Fruit fly (Drosophila melanogaster): ENCODE results near the gene Ubi-p63E.
A peak's percentile ranks its signal among the peaks of the same experiment; 100 is the strongest.

DNA sequence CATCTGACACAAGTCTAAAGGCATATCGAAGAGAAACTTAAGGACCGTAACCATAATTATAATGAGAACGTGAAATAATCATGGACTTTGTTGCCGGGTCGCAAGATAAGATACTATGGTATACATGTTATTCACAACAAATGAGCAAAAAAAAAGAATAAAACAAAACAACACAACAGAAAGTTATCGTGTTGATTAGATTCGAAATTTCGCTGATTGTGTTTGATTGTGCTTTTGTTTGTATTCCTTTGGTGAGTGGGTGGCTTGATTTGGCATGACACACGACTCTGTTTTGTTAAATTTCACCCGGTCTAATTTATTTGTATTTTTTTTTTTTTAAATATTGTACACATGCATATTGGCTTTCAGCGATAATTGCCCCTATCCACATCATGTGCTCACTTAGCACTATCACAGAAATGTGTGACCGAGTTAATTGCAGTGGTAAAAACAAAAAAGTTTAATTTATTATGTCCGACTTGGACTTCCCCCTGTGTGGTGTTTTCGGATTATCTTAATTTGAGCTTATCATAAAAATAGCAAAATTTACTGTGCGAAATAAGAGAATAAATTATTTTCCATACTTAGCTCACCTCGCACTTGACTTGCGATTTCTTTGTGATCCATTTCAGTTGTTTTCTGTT, 20.8 kb upstream of the Ubi-p63E start:
- TF ChIP-seq Clk (GFP tag; optimal IDR thresholded peaks at IDR 0.05) (no peak), cnc (optimal IDR thresholded peaks at IDR 0.05) (no peak), CG7045 (GFP tag; optimal IDR thresholded peaks at IDR 0.05) (no peak), pad (GFP tag; optimal IDR thresholded peaks at IDR 0.05) (no peak), CG1620 (GFP tag; optimal IDR thresholded peaks at IDR 0.05) (no peak), CG12768 (GFP tag; optimal IDR thresholded peaks at IDR 0.05) (peak; percentile 46), CG33017 (tag; optimal IDR thresholded peaks at IDR 0.05) (no peak), ovo (GFP tag; optimal IDR thresholded peaks at IDR 0.05) (no peak), kay (GFP tag; ENCODE audit: borderline replicate concordance) (peak; percentile 34), cic (GFP tag; optimal IDR thresholded peaks at IDR 0.05) (peak; percentile 59), CG14711 (tag; optimal IDR thresholded peaks at IDR 0.05) (no peak)
